Worm (Caenorhabditis elegans): Measurements from ENCODE around the gene spcs-3.
A peak's percentile ranks its signal among the peaks of the same experiment; 100 is the strongest.

spcs-3 gene

DNA sequence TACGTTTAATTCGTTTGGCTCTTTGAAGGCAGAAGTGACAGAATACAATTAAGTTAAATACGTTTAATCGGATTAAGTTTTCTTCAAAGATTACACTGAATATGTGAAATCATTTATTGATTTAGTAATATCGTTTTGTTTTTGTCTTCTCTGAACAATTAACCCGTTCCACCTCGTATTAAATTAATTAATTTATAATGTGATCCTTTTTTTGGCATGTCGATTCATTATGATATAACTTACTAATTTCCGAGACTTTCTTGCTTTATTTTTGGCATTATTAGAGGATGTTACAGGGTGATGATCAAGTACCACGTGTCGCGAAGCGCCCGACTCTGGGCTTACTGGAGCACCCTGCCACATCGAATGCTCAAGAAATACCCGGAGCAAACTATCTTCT is 630 bp upstream of the spcs-3 start, which contains the start of gene K12H4.5:
K12H4.5 (plus strand) TSS at position 301 of the 400 bp plus-strand sequence.
- TF ChIP-seq ham-2 (GFP tag; optimal IDR thresholded peaks at IDR 0.05) (no peak), blmp-1 (tag; optimal IDR thresholded peaks at IDR 0.05) (no peak), sptf-1 (tag; optimal IDR thresholded peaks at IDR 0.05) (no peak), ces-1 (GFP tag; optimal IDR thresholded peaks at IDR 0.05) (peak; percentile 17), sem-2 (GFP tag; optimal IDR thresholded peaks at IDR 0.05) (no peak)

ce11 chrIII:8045734-8046133 is 917 bp downstream of the spcs-3 start, which contains the start of gene K12H4.3:
Gene K12H4.3 (plus strand): TSS chrIII:8046034.
- no peak for TF ChIP-seq pha-4 (tag; optimal IDR thresholded peaks at IDR 0.05)
- no peak for TF ChIP-seq ceh-39 (tag; optimal IDR thresholded peaks at IDR 0.05)
- TF ChIP-seq mep-1 (tag; optimal IDR thresholded peaks at IDR 0.05): no peak
- TF ChIP-seq nhr-12 (tag; optimal IDR thresholded peaks at IDR 0.05): no peak
- TF ChIP-seq elt-1 (tag; optimal IDR thresholded peaks at IDR 0.05; ENCODE audit: borderline replicate concordance, insufficient read depth): no peak
- no peak for TF ChIP-seq sptf-1 (tag; optimal IDR thresholded peaks at IDR 0.05)
- no peak for TF ChIP-seq unc-39 (tag; optimal IDR thresholded peaks at IDR 0.05)
- no peak for TF ChIP-seq bed-3 (GFP tag; optimal IDR thresholded peaks at IDR 0.05)

DNA sequence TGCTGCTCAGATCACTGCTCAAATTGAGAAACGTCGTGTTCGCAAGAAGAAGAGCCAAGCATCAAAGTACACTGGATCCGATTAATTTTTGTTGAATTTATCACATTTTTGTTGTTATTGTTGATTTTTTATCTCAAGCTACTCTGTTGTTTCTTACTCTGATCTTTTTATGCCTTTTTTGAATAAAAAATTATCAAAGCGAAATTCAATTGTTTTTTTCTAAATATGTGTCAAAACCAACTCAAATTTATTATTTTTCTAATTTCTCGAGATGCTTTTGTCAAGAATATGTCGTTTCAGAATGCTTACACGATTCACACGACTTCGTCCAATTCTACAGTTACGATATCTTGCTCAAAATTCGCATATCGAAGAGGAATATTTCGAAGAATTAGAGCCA is 2.6 kb downstream of the spcs-3 start, which contains the start of gene K12H4.2:
K12H4.2 (plus strand) TSS at position 301 of the 400 bp plus-strand sequence.
- no peak for TF ChIP-seq lsy-2 (tag; optimal IDR thresholded peaks at IDR 0.05)
- no peak for TF ChIP-seq zip-8 (tag; optimal IDR thresholded peaks at IDR 0.05)
- no peak for TF ChIP-seq drap-1 (GFP tag; optimal IDR thresholded peaks at IDR 0.05)
- no peak for TF ChIP-seq elt-3 (tag; optimal IDR thresholded peaks at IDR 0.05)
- no peak for TF ChIP-seq nhr-237 (tag; optimal IDR thresholded peaks at IDR 0.05)
- TF ChIP-seq ceh-83 (GFP tag; optimal IDR thresholded peaks at IDR 0.05): no peak
- no peak for TF ChIP-seq elt-1 (tag; optimal IDR thresholded peaks at IDR 0.05; ENCODE audit: borderline replicate concordance, insufficient read depth)
- TF ChIP-seq tbx-8 (GFP tag; optimal IDR thresholded peaks at IDR 0.05): no peak
- TF ChIP-seq mab-5 (tag; optimal IDR thresholded peaks at IDR 0.05): no peak
- no peak for TF ChIP-seq mep-1 (tag; optimal IDR thresholded peaks at IDR 0.05)
- no peak for TF ChIP-seq sptf-1 (tag; optimal IDR thresholded peaks at IDR 0.05)
- no peak for TF ChIP-seq hlh-1 (tag; optimal IDR thresholded peaks at IDR 0.05)
- no peak for TF ChIP-seq cnd-1 (tag; optimal IDR thresholded peaks at IDR 0.05)
- no peak for TF ChIP-seq ceh-43 (GFP tag; optimal IDR thresholded peaks at IDR 0.05)
- TF ChIP-seq snpc-4 (tag; optimal IDR thresholded peaks at IDR 0.05): no peak
- no peak for TF ChIP-seq lin-32 (GFP tag; optimal IDR thresholded peaks at IDR 0.05)

DNA sequence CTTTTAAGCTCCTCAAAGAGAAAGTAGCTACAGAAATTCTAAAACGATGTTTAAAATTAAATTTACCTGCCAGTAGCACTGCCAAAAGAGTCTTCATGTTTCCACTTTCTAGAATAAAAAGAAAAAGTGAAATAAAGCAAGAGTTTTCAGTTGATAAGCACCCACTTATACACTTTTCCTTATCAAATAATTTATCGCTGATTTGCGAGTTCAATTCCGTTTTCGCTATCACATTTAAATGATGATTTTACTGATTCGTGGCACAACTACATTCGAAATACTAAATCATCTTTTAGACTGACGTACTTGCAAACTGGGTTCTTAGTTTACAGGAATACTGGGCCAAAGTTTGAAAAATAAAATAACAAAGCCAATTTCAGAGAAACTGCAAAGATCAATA is 6.1 kb downstream of the spcs-3 start, which contains the start of gene K12H4.7:
K12H4.7 (minus strand) TSS at position 138 of the 400 bp plus-strand sequence.
- no peak for TF ChIP-seq nhr-237 (tag; optimal IDR thresholded peaks at IDR 0.05)
- no peak for TF ChIP-seq sem-2 (GFP tag; optimal IDR thresholded peaks at IDR 0.05)
- TF ChIP-seq mep-1 (tag; optimal IDR thresholded peaks at IDR 0.05): no peak
- TF ChIP-seq blmp-1 (tag; optimal IDR thresholded peaks at IDR 0.05): no peak
- no peak for TF ChIP-seq ceh-39 (tag; optimal IDR thresholded peaks at IDR 0.05)
- TF ChIP-seq lin-32 (GFP tag; optimal IDR thresholded peaks at IDR 0.05): no peak
- no peak for TF ChIP-seq lsy-2 (tag; optimal IDR thresholded peaks at IDR 0.05)
- no peak for TF ChIP-seq ceh-43 (GFP tag; optimal IDR thresholded peaks at IDR 0.05)
- TF ChIP-seq drap-1 (GFP tag; optimal IDR thresholded peaks at IDR 0.05): no peak
- TF ChIP-seq mls-2 (tag; optimal IDR thresholded peaks at IDR 0.05): no peak
- TF ChIP-seq ztf-11 (tag; optimal IDR thresholded peaks at IDR 0.05): no peak
- no peak for TF ChIP-seq nhr-28 (tag; optimal IDR thresholded peaks at IDR 0.05)

DNA sequence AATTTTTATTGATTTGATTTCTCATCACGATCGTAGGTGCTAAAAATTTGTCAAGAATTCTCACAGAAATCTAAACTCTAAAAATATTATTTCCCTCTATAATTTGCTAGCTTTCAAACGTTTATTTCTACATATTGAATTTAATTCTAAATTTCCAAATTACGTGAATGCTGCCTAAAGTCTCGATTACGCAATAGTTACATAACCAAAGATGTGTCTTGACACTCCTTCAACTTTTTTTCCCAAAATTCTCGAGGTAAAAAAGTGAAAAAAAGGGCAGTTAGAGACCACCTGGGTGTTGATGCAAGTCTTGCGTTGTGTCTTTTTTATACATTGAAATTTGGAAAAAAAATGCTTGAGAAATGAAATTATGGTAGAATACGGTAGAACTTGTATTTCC is 7.0 kb downstream of the spcs-3 start:
- TF ChIP-seq nhr-76 (tag; optimal IDR thresholded peaks at IDR 0.05) (no peak), zip-8 (tag; optimal IDR thresholded peaks at IDR 0.05) (peak; percentile 98), ceh-39 (tag; optimal IDR thresholded peaks at IDR 0.05) (no peak)

ce11 chrIII:8061114-8061513 is 16.3 kb downstream of the spcs-3 start:
- no peak for TF ChIP-seq lsy-2 (tag; optimal IDR thresholded peaks at IDR 0.05)
- no peak for TF ChIP-seq drap-1 (GFP tag; optimal IDR thresholded peaks at IDR 0.05)
- TF ChIP-seq M03D4.4 (tag; optimal IDR thresholded peaks at IDR 0.05): no peak
- no peak for TF ChIP-seq sem-2 (GFP tag; optimal IDR thresholded peaks at IDR 0.05)
- no peak for TF ChIP-seq tbx-8 (GFP tag; optimal IDR thresholded peaks at IDR 0.05)
- no peak for TF ChIP-seq zip-8 (tag; optimal IDR thresholded peaks at IDR 0.05)
- no peak for TF ChIP-seq mab-5 (tag; optimal IDR thresholded peaks at IDR 0.05)
- TF ChIP-seq mep-1 (tag; optimal IDR thresholded peaks at IDR 0.05): no peak
- no peak for TF ChIP-seq blmp-1 (tag; optimal IDR thresholded peaks at IDR 0.05)
- no peak for TF ChIP-seq unc-62 (GFP tag; optimal IDR thresholded peaks at IDR 0.05)
- no peak for TF ChIP-seq ceh-39 (tag; optimal IDR thresholded peaks at IDR 0.05)
- TF ChIP-seq pha-4 (tag; optimal IDR thresholded peaks at IDR 0.05): no peak
- TF ChIP-seq nhr-12 (tag; optimal IDR thresholded peaks at IDR 0.05): no peak
- no peak for TF ChIP-seq cnd-1 (tag; optimal IDR thresholded peaks at IDR 0.05)
- TF ChIP-seq nhr-76 (tag; optimal IDR thresholded peaks at IDR 0.05): no peak

Measured in whole organism, mixed stage, embryonic.